Fruit fly (Drosophila melanogaster): ENCODE measurements around the gene Ktl.

DNA sequence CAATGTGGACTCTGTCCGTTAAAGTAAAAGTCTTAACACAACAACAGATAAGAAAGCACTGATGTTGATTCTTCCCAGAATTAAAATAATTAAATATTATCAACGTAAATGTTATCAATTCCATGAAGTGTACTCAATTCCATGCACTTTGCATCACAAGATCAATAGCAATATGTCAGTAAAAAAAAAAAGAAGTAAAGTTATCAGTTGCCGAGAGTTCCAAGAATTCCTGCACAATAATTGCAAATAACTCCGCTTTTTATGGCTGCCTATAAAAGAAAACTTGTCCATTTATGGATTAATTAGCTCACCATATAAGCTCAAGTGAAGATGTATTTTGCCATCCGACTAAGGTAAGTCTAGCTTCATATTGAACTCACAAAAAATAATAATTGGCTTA, 19.7 kb downstream of the Ktl start, which contains the start of gene TotZ:
- TF ChIP-seq usp (GFP tag; optimal IDR thresholded peaks at IDR 0.05) (no peak), psq (optimal IDR thresholded peaks at IDR 0.05) (no peak), EcR (GFP tag; optimal IDR thresholded peaks at IDR 0.05) (no peak), CG8478 (optimal IDR thresholded peaks at IDR 0.05) (no peak), Dll (optimal IDR thresholded peaks at IDR 0.05) (no peak), pan (optimal IDR thresholded peaks at IDR 0.05) (no peak)
